Fruit fly (Drosophila melanogaster): ENCODE results near the gene chm.

DNA sequence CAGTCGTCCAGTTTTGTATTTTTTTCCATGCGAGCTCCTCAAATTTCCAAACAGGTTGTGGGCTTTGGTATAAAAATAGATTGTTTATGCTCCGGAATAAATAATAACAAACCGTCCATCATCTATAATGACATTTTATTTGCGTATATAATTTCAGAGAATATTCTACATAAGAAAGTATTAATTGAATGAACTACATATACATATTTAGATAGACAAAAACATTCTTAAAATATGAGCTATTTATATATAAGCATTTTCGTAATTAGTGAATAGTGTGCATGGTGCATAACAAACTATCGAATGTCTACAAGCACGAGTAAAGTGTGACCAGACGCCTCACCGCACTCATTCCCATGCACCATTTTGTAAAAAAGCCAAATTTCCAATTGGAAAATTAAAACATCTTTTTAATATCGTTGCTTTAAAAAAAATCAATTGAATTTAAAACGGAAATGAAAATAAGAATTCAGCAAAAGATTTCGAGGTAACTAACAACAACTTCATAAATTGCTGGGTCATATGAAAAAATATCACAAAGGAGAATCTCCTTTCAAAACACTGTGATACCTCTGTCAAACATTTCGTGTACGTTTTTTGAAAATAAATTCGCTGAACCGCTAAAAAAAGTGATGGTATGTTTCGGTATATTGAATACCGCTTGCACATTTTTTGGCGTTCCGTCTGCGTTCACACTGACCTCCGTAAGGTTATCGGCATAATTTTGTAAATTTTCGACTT, 14.3 kb downstream of the chm start, which contains the start of gene muc:
- TF ChIP-seq jigr1 (GFP tag; IDR thresholded peaks at IDR 0.05), result no peak
- TF ChIP-seq CG2889 (GFP tag; IDR thresholded peaks at IDR 0.05), result no peak
- no peak for TF ChIP-seq sima (GFP tag; optimal IDR thresholded peaks at IDR 0.05)
- TF ChIP-seq CG13775 (GFP tag; optimal IDR thresholded peaks at IDR 0.05), result peak; percentile 54
- TF ChIP-seq Bgb (GFP tag; IDR thresholded peaks at IDR 0.05; ENCODE audit: partially characterized antibody), result peak; percentile 61
- no peak for TF ChIP-seq C15 (GFP tag; IDR thresholded peaks at IDR 0.05)
- TF ChIP-seq Nf-YB (GFP tag; optimal IDR thresholded peaks at IDR 0.05), result no peak
- TF ChIP-seq pfk (GFP tag; optimal IDR thresholded peaks at IDR 0.05), result no peak
- no peak for TF ChIP-seq h (optimal IDR thresholded peaks at IDR 0.05)

Measured in whole organism, embryonic.